Fruit fly (Drosophila melanogaster): ENCODE results near the gene Pfdn5.
A peak's percentile ranks its signal among the peaks of the same experiment; 100 is the strongest.

The Pfdn5 gene

dm6 chr3R:22515384-22515783, 28.5 kb downstream of the Pfdn5 start (continued):
- no peak for TF ChIP-seq CG10462 (GFP tag; optimal IDR thresholded peaks at IDR 0.05)
- no peak for TF ChIP-seq HLH54F (GFP tag; optimal IDR thresholded peaks at IDR 0.05)
- peak; percentile 78 for TF ChIP-seq Med (GFP tag)
- no peak for TF ChIP-seq bab2 (GFP tag; optimal IDR thresholded peaks at IDR 0.05)
- no peak for TF ChIP-seq ATbp (GFP tag; optimal IDR thresholded peaks at IDR 0.05)
- TF ChIP-seq zen2 (GFP tag; IDR thresholded peaks at IDR 0.05; ENCODE audit: partially characterized antibody), result no peak
- TF ChIP-seq sens-2 (GFP tag; IDR thresholded peaks at IDR 0.05), result no peak
- no peak for TF ChIP-seq CG10979 (tag; optimal IDR thresholded peaks at IDR 0.05)
- TF ChIP-seq dysf (GFP tag; IDR thresholded peaks at IDR 0.05), result peak; percentile 46; the same call in 1 of the 3 replicates
- TF ChIP-seq Rfx (GFP tag; IDR thresholded peaks at IDR 0.05), result peak; percentile 54
- no peak for TF ChIP-seq caup (GFP tag; optimal IDR thresholded peaks at IDR 0.05; ENCODE audit: severe bottlenecking)
- 0 out of 3 replicates have a peak, but pooled peaks have one; percentile 11 for TF ChIP-seq Aef1 (GFP tag; IDR thresholded peaks at IDR 0.05)
- 0 out of 3 replicates have a peak, but pooled peaks have one; percentile 11 for TF ChIP-seq Dbx (GFP tag; IDR thresholded peaks at IDR 0.05)
- TF ChIP-seq ash1 (GFP tag; optimal IDR thresholded peaks at IDR 0.05), result no peak
- no peak for TF ChIP-seq seq (GFP tag; IDR thresholded peaks at IDR 0.05)
- peak; percentile 3 for TF ChIP-seq ind (GFP tag; optimal IDR thresholded peaks at IDR 0.05)
- TF ChIP-seq CG13624 (GFP tag; optimal IDR thresholded peaks at IDR 0.05), result no peak
- TF ChIP-seq CG12744 (GFP tag; optimal IDR thresholded peaks at IDR 0.05), result no peak
- TF ChIP-seq grau (tag; optimal IDR thresholded peaks at IDR 0.05), result no peak
- TF ChIP-seq Blimp-1 (GFP tag; optimal IDR thresholded peaks at IDR 0.05), result peak; percentile 10
- TF ChIP-seq esg (GFP tag; conservative IDR thresholded peaks at IDR 0.05), result 0 out of 2 replicates have a peak, but pooled peaks have one; percentile 19
- no peak for TF ChIP-seq D19B (GFP tag; optimal IDR thresholded peaks at IDR 0.05)
- TF ChIP-seq CG11504 (tag; optimal IDR thresholded peaks at IDR 0.05), result peak; percentile 17
- TF ChIP-seq CG9609 (GFP tag; optimal IDR thresholded peaks at IDR 0.05), result no peak
- TF ChIP-seq hkb (optimal IDR thresholded peaks at IDR 0.05), result no peak
- 0 out of 2 replicates have a peak, but pooled peaks have one; percentile 17 for TF ChIP-seq hkb (GFP tag; IDR thresholded peaks at IDR 0.05)
- peak; percentile 12 for TF ChIP-seq CG17359 (tag; optimal IDR thresholded peaks at IDR 0.05)
- no peak for TF ChIP-seq ssp (GFP tag; IDR thresholded peaks at IDR 0.05)
- no peak for TF ChIP-seq Gug (GFP tag; IDR thresholded peaks at IDR 0.05)
- TF ChIP-seq C15 (GFP tag; IDR thresholded peaks at IDR 0.05), result no peak
- no peak for TF ChIP-seq CG14860 (GFP tag; IDR thresholded peaks at IDR 0.05; ENCODE audit: partially characterized antibody)
- no peak for TF ChIP-seq Hmr (GFP tag; optimal IDR thresholded peaks at IDR 0.05)
- no peak for TF ChIP-seq CG13287 (GFP tag; IDR thresholded peaks at IDR 0.05; ENCODE audit: partially characterized antibody)
- no peak for TF ChIP-seq Nf-YA (GFP tag; IDR thresholded peaks at IDR 0.05)
- TF ChIP-seq CG3995 (GFP tag; optimal IDR thresholded peaks at IDR 0.05), result no peak
- no peak for TF ChIP-seq CG6272 (GFP tag; IDR thresholded peaks at IDR 0.05)
- TF ChIP-seq crc (GFP tag; optimal IDR thresholded peaks at IDR 0.05), result no peak
- no peak for TF ChIP-seq CG10431 (GFP tag; optimal IDR thresholded peaks at IDR 0.05)
- no peak for TF ChIP-seq onecut (GFP tag; IDR thresholded peaks at IDR 0.05)
- TF ChIP-seq CG13296 (GFP tag; optimal IDR thresholded peaks at IDR 0.05), result no peak
- TF ChIP-seq her (GFP tag; optimal IDR thresholded peaks at IDR 0.05), result no peak
- TF ChIP-seq Hr78 (GFP tag; optimal IDR thresholded peaks at IDR 0.05), result no peak
- peak; percentile 10 for TF ChIP-seq Oli (tag; optimal IDR thresholded peaks at IDR 0.05)
- peak; percentile 29; the same call in 1 of the 3 replicates for TF ChIP-seq row (GFP tag; IDR thresholded peaks at IDR 0.05)
- no peak for TF ChIP-seq Dip2 (GFP tag; IDR thresholded peaks at IDR 0.05)
- no peak for TF ChIP-seq gro (GFP tag; optimal IDR thresholded peaks at IDR 0.05)
- TF ChIP-seq CG6683 (GFP tag; optimal IDR thresholded peaks at IDR 0.05), result no peak
- TF ChIP-seq lola (GFP tag; optimal IDR thresholded peaks at IDR 0.05), result no peak
- TF ChIP-seq dmrt99B (tag; optimal IDR thresholded peaks at IDR 0.05), result peak; percentile 19
- no peak for TF ChIP-seq CkIIα-i1 (GFP tag; IDR thresholded peaks at IDR 0.05)
- no peak for TF ChIP-seq Max (GFP tag; optimal IDR thresholded peaks at IDR 0.05)

Data from whole organism, embryonic.